Worm (Caenorhabditis elegans) whole organism, young adult: ENCODE data around the gene rps-24.
"Not testable (repeated sequence)": the region's sequence is repeated elsewhere in the genome, so short reads cannot be mapped to it uniquely, and the experiment has no call there.

ENCODE experiments used
- T07F8.4 ChIP-seq: sonication (generic microtip); optimal IDR thresholded peaks from 2 replicates; lab custom pipeline; 2016; ENCODE audit warnings: mild to moderate bottlenecking, missing genetic modification characterization, moderate library complexity, missing compliant biosample characterization
- athp-1 ChIP-seq: sonication (generic microtip); optimal IDR thresholded peaks from 2 replicates; lab custom pipeline; 2017; ENCODE audit warnings: mild to moderate bottlenecking, missing genetic modification characterization, missing compliant biosample characterization
- snpc-4 ChIP-seq, 5 experiments: fragments of 150-350 bp in 1 of 5; sonication (generic microtip) in 4 of 5; optimal IDR thresholded peaks; 2 replicates each; lab custom pipeline; 2014 to 2018; ENCODE audit warnings: missing genetic modification characterization in 5 of 5, missing biosample characterization in 3 of 5, antibody characterized with exemption in 2 of 5, mild to moderate bottlenecking in 2 of 5, missing compliant biosample characterization in 2 of 5, missing genotype in 2 of 5, moderate library complexity in 2 of 5, missing genetic modification reagents in 1 of 5
- xnd-1 ChIP-seq: sonication (generic microtip); optimal IDR thresholded peaks from 2 replicates; lab custom pipeline; 2016; ENCODE audit warnings: missing genotype, missing genetic modification reagents, missing genetic modification characterization, missing compliant biosample characterization

- peak; percentile 6 for TF ChIP-seq xnd-1 (tag; lab: Kevin White, UChicago)
- TF ChIP-seq athp-1 (tag; lab: Kevin White, UChicago), result peak; percentile 95
- not testable (repeated sequence) for TF ChIP-seq snpc-4 (GFP tag; optimal IDR thresholded peaks at IDR 0.05; lab: Kevin White, UChicago)
- peak; percentile 55 to 83 (median 78) for TF ChIP-seq snpc-4 (tag; optimal IDR thresholded peaks at IDR 0.05; lab: Kevin White, UChicago)
- TF ChIP-seq T07F8.4, result peak; percentile 84
Measured at ce11 chrIV:385150-385937, at the start of gene rps-24.
